Fruit fly (Drosophila melanogaster) whole organism, embryonic: Measurements from ENCODE around the gene Sgsf.

Experiments used
- Adf1 ChIP-seq: fragments of 200-800 bp; sonication (Bioruptor generic); IDR thresholded peaks from 2 replicates; pipeline ENCODE4 v1.3.6; 2022; ENCODE audit warnings: missing biosample characterization, missing genetic modification characterization
- C15 ChIP-seq: fragments of 200-800 bp; sonication (Bioruptor generic); IDR thresholded peaks from 3 replicates; pipeline ENCODE4 v1.3.6; 2022; ENCODE audit warnings: missing biosample characterization, missing genetic modification characterization
- CG10366 ChIP-seq: fragments of 200-800 bp; sonication (Bioruptor generic); IDR thresholded peaks from 2 replicates; pipeline ENCODE4 v1.3.6; 2022; ENCODE audit warnings: missing biosample characterization, missing genetic modification characterization
- CG12744 ChIP-seq: fragments of 200-800 bp; sonication (Bioruptor generic); optimal IDR thresholded peaks from 2 replicates; lab custom pipeline; 2016; ENCODE audit warnings: missing biosample characterization, missing genetic modification characterization
- CG17568 ChIP-seq: fragments of 200-800 bp; sonication (Bioruptor generic); optimal IDR thresholded peaks from 2 replicates; lab custom pipeline; 2018; ENCODE audit warnings: missing biosample characterization, mild to moderate bottlenecking, missing genetic modification characterization, moderate library complexity
- CG18476 ChIP-seq: fragments of 200-800 bp; sonication (Bioruptor generic); optimal IDR thresholded peaks from 2 replicates; lab custom pipeline; 2016; ENCODE audit warnings: missing biosample characterization, mild to moderate bottlenecking, missing genetic modification characterization
- CG18599 ChIP-seq: fragments of 200-800 bp; sonication (Bioruptor generic); optimal IDR thresholded peaks from 3 replicates; lab custom pipeline; 2017; ENCODE audit warnings: missing biosample characterization, missing genetic modification characterization, mild to moderate bottlenecking, moderate library complexity, missing genetic modification reagents
- CG3163 ChIP-seq: fragments of 200-800 bp; sonication (Bioruptor generic); optimal IDR thresholded peaks from 3 replicates; lab custom pipeline; 2016; ENCODE audit warnings: missing biosample characterization, missing genetic modification characterization
- CG32532 ChIP-seq: fragments of 200-800 bp; sonication (Bioruptor generic); IDR thresholded peaks from 2 replicates; pipeline ENCODE4 v1.3.6; 2022; ENCODE audit warnings: missing biosample characterization, missing genetic modification characterization
- CG32767 ChIP-seq: fragments of 200-800 bp; sonication (Bioruptor generic); IDR thresholded peaks from 2 replicates; pipeline ENCODE4 v1.3.6; 2022; ENCODE audit warnings: missing biosample characterization, missing genetic modification characterization
- CG3281 ChIP-seq: fragments of 200-800 bp; sonication (Bioruptor generic); optimal IDR thresholded peaks from 3 replicates; lab custom pipeline; 2017; ENCODE audit warnings: missing biosample characterization, mild to moderate bottlenecking, missing genetic modification characterization
- CG34376 ChIP-seq: fragments of 200-800 bp; sonication (Bioruptor generic); optimal IDR thresholded peaks from 2 replicates; lab custom pipeline; 2018; ENCODE audit warnings: missing biosample characterization, mild to moderate bottlenecking, missing genetic modification characterization
- CG3838 ChIP-seq: fragments of 200-800 bp; sonication (Bioruptor generic); optimal IDR thresholded peaks from 3 replicates; lab custom pipeline; 2016; ENCODE audit warnings: missing biosample characterization, missing genetic modification characterization
- CG4360 ChIP-seq: fragments of 200-800 bp; sonication (Bioruptor generic); IDR thresholded peaks from 2 replicates; pipeline ENCODE4 v1.3.6; 2022; ENCODE audit warnings: missing biosample characterization, missing genetic modification characterization
- CG7963 ChIP-seq: fragments of 200-800 bp; sonication (Bioruptor generic); IDR thresholded peaks from 3 replicates; pipeline ENCODE4 v1.3.6; 2022; ENCODE audit warnings: missing biosample characterization, missing genetic modification characterization; ENCODE audit not compliant: partially characterized antibody
- CG9817 ChIP-seq: fragments of 200-800 bp; sonication (Bioruptor generic); optimal IDR thresholded peaks from 2 replicates; lab custom pipeline; 2018; ENCODE audit warnings: missing biosample characterization, mild to moderate bottlenecking, missing genetic modification characterization, moderate library complexity
- Dek ChIP-seq: fragments of 200-800 bp; sonication (Bioruptor generic); optimal IDR thresholded peaks from 3 replicates; lab custom pipeline; 2019; ENCODE audit warnings: missing biosample characterization, mild to moderate bottlenecking, missing genetic modification characterization, moderate library complexity
- E2f1 ChIP-seq: fragments of 200-800 bp; sonication (Bioruptor generic); IDR thresholded peaks from 2 replicates; pipeline ENCODE4 v1.3.6; 2022; ENCODE audit warnings: missing biosample characterization, missing genetic modification characterization
- Ets65A ChIP-seq: fragments of 200-800 bp; sonication (Bioruptor generic); peaks from one replicate; lab custom pipeline; 2016; ENCODE audit warnings: missing biosample characterization, missing genetic modification characterization
- Gsc ChIP-seq: fragments of 200-800 bp; sonication (Bioruptor generic); IDR thresholded peaks from 2 replicates; pipeline ENCODE4 v1.3.6; 2022; ENCODE audit warnings: missing biosample characterization, missing genetic modification characterization
- Hey ChIP-seq: fragments of 200-800 bp; sonication (Bioruptor generic); optimal IDR thresholded peaks from 3 replicates; lab custom pipeline; 2018; ENCODE audit warnings: missing biosample characterization, mild to moderate bottlenecking, missing genetic modification characterization
- Hr3 ChIP-seq: fragments of 200-800 bp; sonication (Bioruptor generic); optimal IDR thresholded peaks from 3 replicates; lab custom pipeline; 2016; ENCODE audit warnings: missing biosample characterization, missing genetic modification characterization
- Max ChIP-seq: fragments of 200-800 bp; sonication (Bioruptor generic); optimal IDR thresholded peaks from 2 replicates; lab custom pipeline; 2016; ENCODE audit warnings: missing biosample characterization, mild to moderate bottlenecking, missing genetic modification characterization
- Mrtf ChIP-seq: fragments of 200-800 bp; sonication (Bioruptor generic); IDR thresholded peaks from 3 replicates; pipeline ENCODE4 v1.3.6; 2022; ENCODE audit warnings: missing biosample characterization, missing genetic modification characterization
- NC2β ChIP-seq: fragments of 200-800 bp; sonication (Bioruptor generic); optimal IDR thresholded peaks from 2 replicates; lab custom pipeline; 2016; ENCODE audit warnings: missing biosample characterization, missing genetic modification characterization
- Ravus ChIP-seq: fragments of 200-800 bp; sonication (Bioruptor generic); IDR thresholded peaks from 2 replicates; pipeline ENCODE4 v1.3.6; 2022; ENCODE audit warnings: missing biosample characterization, missing genetic modification characterization
- Scr ChIP-seq: fragments of 200-800 bp; sonication (Bioruptor generic); IDR thresholded peaks from 2 replicates; pipeline ENCODE4 v1.3.6; 2022; ENCODE audit warnings: missing biosample characterization, missing genetic modification characterization; ENCODE audit not compliant: partially characterized antibody
- Ssrp ChIP-seq: fragments of 200-800 bp; sonication (Bioruptor generic); optimal IDR thresholded peaks from 2 replicates; lab custom pipeline; 2018; ENCODE audit warnings: missing biosample characterization, mild to moderate bottlenecking, missing genetic modification characterization, moderate library complexity
- al ChIP-seq: fragments of 200-800 bp; sonication (Bioruptor generic); IDR thresholded peaks from 2 replicates; pipeline ENCODE4 v1.3.6; 2022; ENCODE audit warnings: missing biosample characterization, missing genetic modification characterization
- amos ChIP-seq: fragments of 200-800 bp; sonication (Bioruptor generic); IDR thresholded peaks from 2 replicates; pipeline ENCODE4 v1.3.6; 2022; ENCODE audit warnings: missing biosample characterization, missing genetic modification characterization; ENCODE audit not compliant: partially characterized antibody
- aop ChIP-seq: fragments of 200-800 bp; sonication (Bioruptor generic); IDR thresholded peaks from 2 replicates; pipeline ENCODE4 v1.3.6; 2022; ENCODE audit warnings: missing biosample characterization, missing genetic modification characterization
- ash1 ChIP-seq: fragments of 200-800 bp; sonication (Bioruptor generic); optimal IDR thresholded peaks from 2 replicates; lab custom pipeline; 2018; ENCODE audit warnings: missing biosample characterization, mild to moderate bottlenecking, missing genetic modification characterization
- ato ChIP-seq: fragments of 200-800 bp; sonication (Bioruptor generic); IDR thresholded peaks from 2 replicates; pipeline ENCODE4 v1.3.6; 2022; ENCODE audit warnings: missing biosample characterization, missing genetic modification characterization; ENCODE audit not compliant: partially characterized antibody
- caup ChIP-seq: fragments of 200-800 bp; sonication (Bioruptor generic); optimal IDR thresholded peaks from 3 replicates; lab custom pipeline; 2017; ENCODE audit warnings: missing biosample characterization, mild to moderate bottlenecking, missing genetic modification characterization, moderate library complexity; ENCODE audit not compliant: severe bottlenecking
- croc ChIP-seq: fragments of 200-800 bp; sonication (Bioruptor generic); conservative IDR thresholded peaks from 3 replicates; pipeline ENCODE4 v1.3.6; 2022; ENCODE audit warnings: missing biosample characterization, missing genetic modification characterization
- dati ChIP-seq: fragments of 200-800 bp; sonication (Bioruptor generic); IDR thresholded peaks from 2 replicates; pipeline ENCODE4 v1.3.6; 2022; ENCODE audit warnings: missing biosample characterization, missing genetic modification characterization
- esg ChIP-seq: fragments of 200-800 bp; sonication (Bioruptor generic); conservative IDR thresholded peaks from 2 replicates; pipeline ENCODE4 v1.3.6; 2022; ENCODE audit warnings: missing biosample characterization, missing genetic modification characterization
- gem ChIP-seq: fragments of 200-800 bp; sonication (Bioruptor generic); optimal IDR thresholded peaks from 2 replicates; lab custom pipeline; 2019; ENCODE audit warnings: missing biosample characterization, mild to moderate bottlenecking, missing genetic modification characterization, moderate library complexity
- gsb ChIP-seq: fragments of 200-800 bp; sonication (Bioruptor generic); IDR thresholded peaks from 2 replicates; pipeline ENCODE4 v1.3.6; 2022; ENCODE audit warnings: missing biosample characterization, missing genetic modification characterization
- hbn ChIP-seq: fragments of 200-800 bp; sonication (Bioruptor generic); IDR thresholded peaks from 2 replicates; pipeline ENCODE4 v1.3.6; 2022; ENCODE audit warnings: missing biosample characterization, missing genetic modification characterization; ENCODE audit not compliant: partially characterized antibody
- kni ChIP-seq: fragments of 200-800 bp; sonication (Bioruptor generic); optimal IDR thresholded peaks from 3 replicates; lab custom pipeline; 2017; ENCODE audit warnings: mild to moderate bottlenecking, missing biosample characterization, missing genetic modification reagents, missing genetic modification characterization
- lbe ChIP-seq: fragments of 200-800 bp; sonication (Bioruptor generic); optimal IDR thresholded peaks from 2 replicates; lab custom pipeline; 2016; ENCODE audit warnings: missing biosample characterization, mild to moderate bottlenecking, missing genetic modification characterization
- nau ChIP-seq: fragments of 200-800 bp; sonication (Bioruptor generic); optimal IDR thresholded peaks from 3 replicates; lab custom pipeline; 2017; ENCODE audit warnings: missing biosample characterization, mild to moderate bottlenecking, missing genetic modification characterization, missing genetic modification reagents
- p53 ChIP-seq: fragments of 200-800 bp; sonication (Bioruptor generic); optimal IDR thresholded peaks from 2 replicates; lab custom pipeline; 2016; ENCODE audit warnings: missing biosample characterization, missing genetic modification characterization
- run ChIP-seq: fragments of 200-800 bp; sonication (Bioruptor generic); optimal IDR thresholded peaks from 3 replicates; lab custom pipeline; 2018; ENCODE audit warnings: missing biosample characterization, mild to moderate bottlenecking, missing genetic modification characterization
- sens ChIP-seq: fragments of 200-800 bp; sonication (Bioruptor generic); peaks from one replicate; lab custom pipeline; 2016; ENCODE audit warnings: missing biosample characterization, missing genetic modification characterization
- sima ChIP-seq: fragments of 200-800 bp; sonication (Bioruptor generic); optimal IDR thresholded peaks from 2 replicates; lab custom pipeline; 2016; ENCODE audit warnings: missing biosample characterization, missing genetic modification characterization
- slbo ChIP-seq: fragments of 200-800 bp; sonication (Bioruptor generic); IDR thresholded peaks from 2 replicates; pipeline ENCODE4 v1.3.6; 2022; ENCODE audit warnings: missing biosample characterization, missing genetic modification characterization
- sna ChIP-seq: fragments of 200-800 bp; sonication (Bioruptor generic); IDR thresholded peaks from 2 replicates; pipeline ENCODE4 v1.3.6; 2022; ENCODE audit warnings: missing biosample characterization, missing genetic modification characterization; ENCODE audit not compliant: partially characterized antibody
- so ChIP-seq: fragments of 200-800 bp; sonication (Bioruptor generic); IDR thresholded peaks from 3 replicates; pipeline ENCODE4 v1.3.6; 2022; ENCODE audit warnings: missing biosample characterization, missing genetic modification characterization
- sug ChIP-seq: fragments of 200-800 bp; optimal IDR thresholded peaks from 2 replicates; lab custom pipeline; 2019; ENCODE audit warnings: missing biosample characterization, mild to moderate bottlenecking, missing genetic modification characterization, moderate library complexity
- yki ChIP-seq: fragments of >200 bp; optimal IDR thresholded peaks from 3 replicates; lab custom pipeline; 2018
- zen2 ChIP-seq: fragments of 200-800 bp; sonication (Bioruptor generic); IDR thresholded peaks from 3 replicates; pipeline ENCODE4 v1.3.6; 2022; ENCODE audit warnings: missing biosample characterization, missing genetic modification characterization; ENCODE audit not compliant: partially characterized antibody
- zfh1 ChIP-seq: fragments of 200-800 bp; sonication (Bioruptor generic); IDR thresholded peaks from 3 replicates; pipeline ENCODE4 v1.3.6; 2022; ENCODE audit warnings: missing biosample characterization, missing genetic modification characterization

Sgsf gene

DNA sequence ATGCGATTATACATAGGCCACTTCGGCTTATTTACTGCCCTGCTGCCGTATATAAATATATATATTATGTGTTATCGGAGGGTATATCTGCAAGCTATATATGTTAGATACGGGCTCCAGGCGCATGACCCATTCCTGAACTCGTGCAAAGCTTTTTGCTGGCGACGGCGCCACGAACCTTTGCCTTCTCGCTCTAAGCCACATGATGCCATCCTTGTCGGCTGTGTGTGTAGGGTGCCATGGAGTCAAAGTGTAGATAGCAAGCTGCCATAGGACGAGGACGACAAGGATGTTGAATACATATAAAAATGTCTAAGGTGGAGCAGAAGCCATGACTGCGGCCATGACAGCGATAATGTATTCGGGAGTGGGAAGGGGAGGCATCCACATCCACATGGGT is 6.2 kb downstream of the Sgsf start (continued):
- TF ChIP-seq Max (GFP tag; lab: Kevin White, UChicago) (no peak), CG34376 (GFP tag; lab: Kevin White, UChicago) (no peak), Mrtf (GFP tag; lab: Robert Waterston, UW) (no peak), al (GFP tag; lab: Robert Waterston, UW) (no peak), so (GFP tag; lab: Robert Waterston, UW) (no peak), Gsc (GFP tag; lab: Robert Waterston, UW) (no peak), aop (GFP tag; lab: Robert Waterston, UW) (no peak), CG12744 (GFP tag; lab: Kevin White, UChicago) (no peak), Scr (no peak), Ssrp (tag; lab: Kevin White, UChicago) (no peak), C15 (GFP tag; lab: Robert Waterston, UW) (no peak), hbn (GFP tag; lab: Robert Waterston, UW) (no peak), CG32532 (GFP tag; lab: Robert Waterston, UW) (0 out of 2 replicates have a peak, but pooled peaks have one; percentile 9), CG3281 (GFP tag; lab: Kevin White, UChicago) (no peak), sima (GFP tag; lab: Kevin White, UChicago) (no peak), slbo (GFP tag; lab: Robert Waterston, UW) (no peak), CG4360 (no peak), lbe (no peak), nau (no peak), gsb (GFP tag; lab: Robert Waterston, UW) (no peak), Dek (tag; lab: Kevin White, UChicago) (no peak), caup (no peak), amos (no peak), ato (GFP tag; lab: Robert Waterston, UW) (no peak), CG17568 (GFP tag; lab: Kevin White, UChicago) (no peak), Adf1 (GFP tag; lab: Robert Waterston, UW) (0 out of 2 replicates have a peak, but pooled peaks have one; percentile 8), yki (no peak), sens (GFP tag; lab: Kevin White, UChicago) (peak; percentile 27), CG32767 (GFP tag; lab: Robert Waterston, UW) (peak; percentile 29; the same call in 1 of the 2 replicates), zen2 (no peak), CG3838 (GFP tag; lab: Kevin White, UChicago) (no peak), esg (GFP tag; lab: Robert Waterston, UW) (no peak), CG10366 (no peak), gem (no peak), CG3163 (no peak), Hey (tag; lab: Kevin White, UChicago) (no peak), Hr3 (no peak), Ets65A (GFP tag; lab: Kevin White, UChicago) (no peak)

DNA sequence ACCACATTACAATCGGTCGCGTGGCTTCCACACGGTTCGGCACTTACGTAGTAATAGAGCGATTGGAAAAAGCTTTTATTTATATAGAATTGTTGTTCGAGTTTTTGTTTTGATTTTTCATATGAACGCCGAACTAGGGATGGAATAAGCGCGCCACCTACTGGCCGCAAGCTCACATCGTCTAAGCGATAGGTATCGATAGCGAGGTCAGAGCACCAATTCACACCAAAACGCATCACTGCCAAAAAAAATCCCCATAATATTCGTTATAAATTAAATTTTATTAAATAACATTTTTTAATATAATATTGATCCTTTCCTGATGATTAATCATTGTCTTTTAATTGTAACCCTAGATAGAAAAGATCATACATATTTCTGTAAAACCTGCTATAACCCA is 9.0 kb downstream of the Sgsf start, which contains the start of gene CG10038:
Gene CG10038 (minus strand): TSS at position 148 of the 400 bp plus-strand sequence.
- peak; percentile 89 for TF ChIP-seq sna
- TF ChIP-seq sug (tag; lab: Kevin White, UChicago), result no peak
- TF ChIP-seq kni (GFP tag; lab: Kevin White, UChicago), result no peak
- no peak for TF ChIP-seq run (tag; lab: Kevin White, UChicago)
- peak; percentile 30 for TF ChIP-seq CG9817
- no peak for TF ChIP-seq CG18476
- peak; percentile 86 for TF ChIP-seq CG7963 (GFP tag; lab: Robert Waterston, UW)
- no peak for TF ChIP-seq E2f1
- TF ChIP-seq NC2β, result no peak
- no peak for TF ChIP-seq Ravus (GFP tag; lab: Robert Waterston, UW)
- no peak for TF ChIP-seq zfh1 (GFP tag; lab: Robert Waterston, UW)
- no peak for TF ChIP-seq CG18599 (GFP tag; lab: Kevin White, UChicago)
- no peak for TF ChIP-seq p53 (GFP tag; lab: Kevin White, UChicago)
- no peak for TF ChIP-seq ash1 (GFP tag; lab: Kevin White, UChicago)
- TF ChIP-seq croc, result no peak
- TF ChIP-seq dati (GFP tag; lab: Robert Waterston, UW), result no peak
- TF ChIP-seq hbn (GFP tag; lab: Robert Waterston, UW), result peak; percentile 90
- no peak for TF ChIP-seq CG17568 (GFP tag; lab: Kevin White, UChicago)
